Worm (Caenorhabditis elegans): Measurements from ENCODE around the gene metl-18.

ce11 chrIII:3390144-3390543 is 35.4 kb upstream of the metl-18 start:
- no peak for TF ChIP-seq lsy-2 (tag; optimal IDR thresholded peaks at IDR 0.05)
- no peak for TF ChIP-seq mab-5 (tag; optimal IDR thresholded peaks at IDR 0.05)

Data from whole organism, mixed stage, embryonic.